Fruit fly (Drosophila melanogaster) whole organism, embryonic: Measurements from ENCODE around the gene SMSr.

Source experiments
- Blimp-1 ChIP-seq: fragments of 200-800 bp; sonication (Bioruptor generic); optimal IDR thresholded peaks from 3 replicates; lab custom pipeline; 2018; ENCODE audit warnings: missing biosample characterization, missing genetic modification characterization, mild to moderate bottlenecking, moderate library complexity, missing genetic modification reagents
- CG10147 ChIP-seq: fragments of 200-800 bp; sonication (Bioruptor generic); optimal IDR thresholded peaks from 2 replicates; lab custom pipeline; 2019; ENCODE audit warnings: missing biosample characterization, mild to moderate bottlenecking, missing genetic modification characterization, moderate library complexity
- CG11456 ChIP-seq: fragments of 200-800 bp; sonication (Bioruptor generic); IDR thresholded peaks from 3 replicates; pipeline ENCODE4 v1.3.6; 2022; ENCODE audit warnings: missing biosample characterization, missing genetic modification characterization
- CG12155 ChIP-seq: fragments of 200-800 bp; sonication (Bioruptor generic); optimal IDR thresholded peaks from 3 replicates; lab custom pipeline; 2016; ENCODE audit warnings: missing biosample characterization, missing genetic modification characterization
- CG12299 ChIP-seq: fragments of 200-800 bp; sonication (Bioruptor generic); optimal IDR thresholded peaks from 2 replicates; lab custom pipeline; 2018; ENCODE audit warnings: missing biosample characterization, mild to moderate bottlenecking, missing genetic modification characterization
- CG13287 ChIP-seq: fragments of 200-800 bp; sonication (Bioruptor generic); IDR thresholded peaks from 2 replicates; pipeline ENCODE4 v1.3.6; 2022; ENCODE audit warnings: missing biosample characterization, missing genetic modification characterization; ENCODE audit not compliant: partially characterized antibody
- CG13624 ChIP-seq: fragments of 200-800 bp; sonication (Bioruptor generic); optimal IDR thresholded peaks from 2 replicates; lab custom pipeline; 2016; ENCODE audit warnings: missing biosample characterization, missing genetic modification characterization
- CG13775 ChIP-seq: fragments of 200-800 bp; sonication (Bioruptor generic); optimal IDR thresholded peaks from 3 replicates; lab custom pipeline; 2017; ENCODE audit warnings: missing biosample characterization, mild to moderate bottlenecking, missing genetic modification characterization
- CG15696 ChIP-seq: fragments of 200-800 bp; sonication (Bioruptor generic); optimal IDR thresholded peaks from 2 replicates; lab custom pipeline; 2019; ENCODE audit warnings: missing biosample characterization, mild to moderate bottlenecking, missing genetic modification characterization, moderate library complexity
- CG1603 ChIP-seq: fragments of 200-800 bp; sonication (Bioruptor generic); optimal IDR thresholded peaks from 2 replicates; lab custom pipeline; 2019; ENCODE audit warnings: missing biosample characterization, mild to moderate bottlenecking, missing genetic modification characterization, moderate library complexity
- CG16863 ChIP-seq: fragments of 200-800 bp; sonication (Bioruptor generic); optimal IDR thresholded peaks from 3 replicates; lab custom pipeline; 2016; ENCODE audit warnings: missing biosample characterization, missing genetic modification characterization
- CG18262 ChIP-seq: fragments of 200-800 bp; optimal IDR thresholded peaks from 3 replicates; lab custom pipeline; 2019; ENCODE audit warnings: missing biosample characterization, mild to moderate bottlenecking, missing genetic modification characterization, moderate library complexity
- CG1832 ChIP-seq: fragments of 200-800 bp; sonication (Bioruptor generic); optimal IDR thresholded peaks from 2 replicates; lab custom pipeline; 2017; ENCODE audit warnings: missing biosample characterization, mild to moderate bottlenecking, missing genetic modification characterization, inconsistent platforms
- CG18764 ChIP-seq: fragments of 200-800 bp; sonication (Bioruptor generic); optimal IDR thresholded peaks from 3 replicates; lab custom pipeline; 2016; ENCODE audit warnings: missing biosample characterization, missing genetic modification characterization
- CG2116 ChIP-seq: fragments of 200-800 bp; sonication (Bioruptor generic); optimal IDR thresholded peaks from 3 replicates; lab custom pipeline; 2018; ENCODE audit warnings: missing biosample characterization, mild to moderate bottlenecking, missing genetic modification characterization
- CG32532 ChIP-seq: fragments of 200-800 bp; sonication (Bioruptor generic); IDR thresholded peaks from 2 replicates; pipeline ENCODE4 v1.3.6; 2022; ENCODE audit warnings: missing biosample characterization, missing genetic modification characterization
- CG32767 ChIP-seq: fragments of 200-800 bp; sonication (Bioruptor generic); IDR thresholded peaks from 2 replicates; pipeline ENCODE4 v1.3.6; 2022; ENCODE audit warnings: missing biosample characterization, missing genetic modification characterization
- CG33213 ChIP-seq: fragments of 200-800 bp; sonication (Bioruptor generic); optimal IDR thresholded peaks from 3 replicates; lab custom pipeline; 2016; ENCODE audit warnings: missing biosample characterization, missing genetic modification characterization
- CG5245 ChIP-seq: fragments of 200-800 bp; sonication (Bioruptor generic); optimal IDR thresholded peaks from 3 replicates; lab custom pipeline; 2016; ENCODE audit warnings: missing biosample characterization, missing genetic modification characterization
- CG5953 ChIP-seq: fragments of 200-800 bp; sonication (Bioruptor generic); IDR thresholded peaks from 2 replicates; pipeline ENCODE4 v1.3.6; 2022; ENCODE audit warnings: missing biosample characterization, missing genetic modification characterization
- CG6654 ChIP-seq: fragments of 200-800 bp; sonication (Bioruptor generic); optimal IDR thresholded peaks from 2 replicates; lab custom pipeline; 2017; ENCODE audit warnings: missing biosample characterization, mild to moderate bottlenecking, missing genetic modification characterization
- CG6813 ChIP-seq: fragments of 200-800 bp; sonication (Bioruptor generic); optimal IDR thresholded peaks from 2 replicates; lab custom pipeline; 2017; ENCODE audit warnings: missing biosample characterization, missing genetic modification characterization, mild to moderate bottlenecking, moderate library complexity, missing genetic modification reagents
- CG7928 ChIP-seq: fragments of 200-800 bp; sonication (Bioruptor generic); optimal IDR thresholded peaks from 2 replicates; lab custom pipeline; 2017; ENCODE audit warnings: missing biosample characterization, mild to moderate bottlenecking, missing genetic modification characterization
- CG9215 ChIP-seq: fragments of 200-800 bp; sonication (Bioruptor generic); IDR thresholded peaks from 2 replicates; pipeline ENCODE4 v1.3.6; 2022; ENCODE audit warnings: missing biosample characterization, missing genetic modification characterization
- CG9727 ChIP-seq: fragments of 200-800 bp; sonication (Bioruptor generic); optimal IDR thresholded peaks from 3 replicates; lab custom pipeline; 2017; ENCODE audit warnings: missing biosample characterization, mild to moderate bottlenecking, missing genetic modification characterization
- CG9817 ChIP-seq: fragments of 200-800 bp; sonication (Bioruptor generic); optimal IDR thresholded peaks from 2 replicates; lab custom pipeline; 2018; ENCODE audit warnings: missing biosample characterization, mild to moderate bottlenecking, missing genetic modification characterization, moderate library complexity
- CG9876 ChIP-seq: fragments of 200-800 bp; sonication (Bioruptor generic); optimal IDR thresholded peaks from 2 replicates; lab custom pipeline; 2016; ENCODE audit warnings: missing biosample characterization, missing genetic modification characterization
- D19B ChIP-seq: fragments of 200-800 bp; sonication (Bioruptor generic); optimal IDR thresholded peaks from 2 replicates; lab custom pipeline; 2017; ENCODE audit warnings: missing biosample characterization, mild to moderate bottlenecking, missing genetic modification characterization
- Doc3 ChIP-seq: fragments of 200-800 bp; sonication (Bioruptor generic); IDR thresholded peaks from 3 replicates; pipeline ENCODE4 v1.3.6; 2022; ENCODE audit warnings: missing biosample characterization, missing genetic modification characterization; ENCODE audit not compliant: partially characterized antibody
- HLH3B ChIP-seq: fragments of 200-800 bp; sonication (Bioruptor generic); IDR thresholded peaks from 2 replicates; pipeline ENCODE4 v1.3.6; 2022; ENCODE audit warnings: missing biosample characterization, missing genetic modification characterization
- Mes4 ChIP-seq: fragments of 200-800 bp; sonication (Bioruptor generic); optimal IDR thresholded peaks from 2 replicates; lab custom pipeline; 2016; ENCODE audit warnings: missing biosample characterization, missing genetic modification characterization
- Poxn ChIP-seq: fragments of 200-800 bp; sonication (Bioruptor generic); IDR thresholded peaks from 2 replicates; pipeline ENCODE4 v1.3.6; 2022; ENCODE audit warnings: missing biosample characterization, missing genetic modification characterization
- Stat92E ChIP-seq, 3 experiments: fragments of >200 bp in 2 of 3; fragments of 200-800 bp in 1 of 3; sonication (Bioruptor generic) in 1 of 3; optimal IDR thresholded peaks; 2 replicates each; lab custom pipeline; 2017 to 2019; ENCODE audit warnings: missing biosample characterization in 3 of 3, missing genetic modification characterization in 3 of 3, mild to moderate bottlenecking in 1 of 3, moderate library complexity in 1 of 3
- ap ChIP-seq: fragments of 200-800 bp; sonication (Bioruptor generic); IDR thresholded peaks from 2 replicates; pipeline ENCODE4 v1.3.6; 2022; ENCODE audit warnings: missing biosample characterization, missing genetic modification characterization
- ash1 ChIP-seq: fragments of 200-800 bp; sonication (Bioruptor generic); optimal IDR thresholded peaks from 2 replicates; lab custom pipeline; 2018; ENCODE audit warnings: missing biosample characterization, mild to moderate bottlenecking, missing genetic modification characterization
- bowl ChIP-seq: fragments of 200-800 bp; sonication (Bioruptor generic); IDR thresholded peaks from 2 replicates; pipeline ENCODE4 v1.3.6; 2022; ENCODE audit warnings: missing biosample characterization, missing genetic modification characterization
- dimm ChIP-seq: fragments of 200-800 bp; sonication (Bioruptor generic); IDR thresholded peaks from 2 replicates; pipeline ENCODE4 v1.3.6; 2022; ENCODE audit warnings: missing biosample characterization, missing genetic modification characterization
- disco-r ChIP-seq: fragments of 200-800 bp; sonication (Bioruptor generic); optimal IDR thresholded peaks from 2 replicates; lab custom pipeline; 2016; ENCODE audit warnings: missing biosample characterization, missing genetic modification characterization
- fd96Cb ChIP-seq: fragments of 200-800 bp; sonication (Bioruptor generic); optimal IDR thresholded peaks from 2 replicates; lab custom pipeline; 2018; ENCODE audit warnings: missing biosample characterization, mild to moderate bottlenecking, missing genetic modification characterization, moderate library complexity
- fru ChIP-seq: fragments of >200 bp; optimal IDR thresholded peaks from 2 replicates; lab custom pipeline; 2017
- gro ChIP-seq: fragments of 200-800 bp; sonication (Bioruptor generic); optimal IDR thresholded peaks from 2 replicates; lab custom pipeline; 2016; ENCODE audit warnings: missing biosample characterization, missing genetic modification characterization
- lab ChIP-seq: fragments of 200-800 bp; sonication (Bioruptor generic); optimal IDR thresholded peaks from 3 replicates; lab custom pipeline; 2017; ENCODE audit warnings: missing biosample characterization, missing genetic modification characterization, mild to moderate bottlenecking, moderate library complexity, missing genetic modification reagents
- luna ChIP-seq: fragments of 200-800 bp; sonication (Bioruptor generic); optimal IDR thresholded peaks from 2 replicates; lab custom pipeline; 2016; ENCODE audit warnings: missing biosample characterization, missing genetic modification characterization
- pho ChIP-seq: fragments of 200-800 bp; sonication (Bioruptor generic); optimal IDR thresholded peaks from 2 replicates; lab custom pipeline; 2016; ENCODE audit warnings: missing biosample characterization, missing genetic modification characterization
- slp2 ChIP-seq: fragments of 200-800 bp; sonication (Bioruptor generic); optimal IDR thresholded peaks from 2 replicates; lab custom pipeline; 2016; ENCODE audit warnings: missing biosample characterization, missing genetic modification characterization
- tin ChIP-seq: fragments of 200-800 bp; sonication (Bioruptor generic); optimal IDR thresholded peaks from 3 replicates; lab custom pipeline; 2016; ENCODE audit warnings: missing biosample characterization, missing genetic modification characterization
- unc-4 ChIP-seq: fragments of 200-800 bp; sonication (Bioruptor generic); IDR thresholded peaks from 2 replicates; pipeline ENCODE4 v1.3.6; 2022; ENCODE audit warnings: missing biosample characterization, missing genetic modification characterization; ENCODE audit not compliant: partially characterized antibody
- vvl ChIP-seq: fragments of 200-800 bp; sonication (Bioruptor generic); IDR thresholded peaks from 2 replicates; pipeline ENCODE4 v1.3.6; 2022; ENCODE audit warnings: missing biosample characterization, missing genetic modification characterization
- wdn ChIP-seq: fragments of 200-800 bp; sonication (Bioruptor generic); IDR thresholded peaks from 2 replicates; pipeline ENCODE4 v1.3.6; 2022; ENCODE audit warnings: missing biosample characterization, missing genetic modification characterization
- wek ChIP-seq: fragments of 200-800 bp; sonication (Bioruptor generic); optimal IDR thresholded peaks from 3 replicates; lab custom pipeline; 2018; ENCODE audit warnings: missing biosample characterization, mild to moderate bottlenecking, missing genetic modification characterization, moderate library complexity
- zfh2 ChIP-seq: fragments of 200-800 bp; sonication (Bioruptor generic); optimal IDR thresholded peaks from 2 replicates; lab custom pipeline; 2016; ENCODE audit warnings: missing biosample characterization, missing genetic modification characterization

Gene SMSr

DNA sequence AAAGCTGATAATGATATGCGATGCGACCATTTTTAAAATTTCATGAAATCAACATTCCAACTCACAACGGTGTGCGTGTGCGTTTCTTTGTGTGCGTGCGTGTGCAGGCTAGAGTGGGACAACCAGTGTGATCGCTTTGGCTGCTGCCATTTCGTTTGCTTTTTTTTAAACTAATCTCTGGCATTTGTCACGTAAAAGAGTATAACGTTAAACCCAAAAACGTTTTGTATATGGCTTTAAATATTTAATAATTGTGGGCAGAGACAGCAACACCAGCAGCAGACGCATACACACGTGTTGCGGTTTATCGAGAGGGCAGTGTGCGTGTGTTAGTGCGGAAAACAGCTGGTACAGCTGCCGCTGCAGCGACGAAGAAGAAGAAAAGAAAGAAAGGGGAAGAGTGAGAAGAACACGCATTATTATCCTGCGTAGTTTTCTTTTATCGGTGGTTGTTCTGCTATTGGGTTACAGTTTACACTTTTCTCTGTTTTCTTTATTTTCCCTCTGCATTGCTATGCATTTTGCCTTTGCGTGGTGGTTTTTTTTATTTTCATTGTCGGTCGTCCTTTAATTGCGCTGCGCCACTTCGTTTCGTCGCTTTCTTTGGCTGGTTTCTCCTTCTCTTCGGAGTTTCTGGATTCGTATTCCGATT is 10.9 kb downstream of the SMSr start (continued):
- no peak for TF ChIP-seq CG9727
- TF ChIP-seq D19B, result no peak
- TF ChIP-seq ap (GFP tag; lab: Robert Waterston, UW), result no peak
- no peak for TF ChIP-seq CG33213
- no peak for TF ChIP-seq CG6813 (GFP tag; lab: Kevin White, UChicago)
- TF ChIP-seq CG6654 (GFP tag; lab: Kevin White, UChicago), result no peak
- TF ChIP-seq Mes4 (GFP tag; lab: Kevin White, UChicago), result no peak
- no peak for TF ChIP-seq fd96Cb (tag; lab: Kevin White, UChicago)
- no peak for TF ChIP-seq slp2 (GFP tag; lab: Kevin White, UChicago)
- TF ChIP-seq CG16863 (GFP tag; lab: Kevin White, UChicago), result no peak
- TF ChIP-seq CG12299 (tag; lab: Kevin White, UChicago), result no peak
- TF ChIP-seq CG12155 (GFP tag; lab: Kevin White, UChicago), result no peak
- peak; percentile 26 for TF ChIP-seq CG1603 (tag; lab: Kevin White, UChicago)
- TF ChIP-seq CG9876, result no peak
- TF ChIP-seq HLH3B (GFP tag; lab: Robert Waterston, UW), result no peak
- no peak for TF ChIP-seq ash1 (GFP tag; lab: Kevin White, UChicago)
- TF ChIP-seq Poxn, result no peak
- TF ChIP-seq fru (lab: Kevin White, UChicago), result no peak
- no peak for TF ChIP-seq CG32532 (GFP tag; lab: Robert Waterston, UW)
- TF ChIP-seq CG5953 (GFP tag; lab: Robert Waterston, UW), result no peak
- TF ChIP-seq gro, result no peak
- no peak for TF ChIP-seq CG5245 (GFP tag; lab: Kevin White, UChicago)
- TF ChIP-seq CG2116 (GFP tag; lab: Kevin White, UChicago), result peak; percentile 31
- peak; percentile 58 for TF ChIP-seq CG1832 (GFP tag; lab: Kevin White, UChicago)
- no peak for TF ChIP-seq Stat92E (GFP tag; optimal IDR thresholded peaks at IDR 0.05; lab: Kevin White, UChicago)
- no peak for TF ChIP-seq CG13624
- no peak for TF ChIP-seq dimm (GFP tag; lab: Robert Waterston, UW)
- no peak for TF ChIP-seq CG9215 (GFP tag; lab: Robert Waterston, UW)
- TF ChIP-seq CG13775 (GFP tag; lab: Kevin White, UChicago), result no peak
- TF ChIP-seq zfh2 (GFP tag; lab: Kevin White, UChicago), result no peak
- TF ChIP-seq disco-r (GFP tag; lab: Kevin White, UChicago), result no peak
- TF ChIP-seq CG9817 (tag; lab: Kevin White, UChicago), result no peak
- no peak for TF ChIP-seq luna (GFP tag; lab: Kevin White, UChicago)
- TF ChIP-seq CG13287 (GFP tag; lab: Robert Waterston, UW), result peak; percentile 21; the same call in 1 of the 2 replicates
- no peak for TF ChIP-seq Doc3 (GFP tag; lab: Robert Waterston, UW)
- peak; percentile 24 for TF ChIP-seq CG15696 (tag; lab: Kevin White, UChicago)
- no peak for TF ChIP-seq CG10147 (GFP tag; lab: Kevin White, UChicago)
- no peak for TF ChIP-seq CG11456 (GFP tag; lab: Robert Waterston, UW)
- TF ChIP-seq lab (GFP tag; lab: Kevin White, UChicago), result peak; percentile 18
- TF ChIP-seq CG32767, result 0 out of 2 replicates have a peak, but pooled peaks have one; percentile 16
- TF ChIP-seq CG7928 (GFP tag; lab: Kevin White, UChicago), result no peak
- no peak for TF ChIP-seq wek (GFP tag; lab: Kevin White, UChicago)
- TF ChIP-seq CG18262 (tag; lab: Kevin White, UChicago), result no peak
- TF ChIP-seq tin (GFP tag; lab: Kevin White, UChicago), result no peak
- TF ChIP-seq wdn (GFP tag; lab: Robert Waterston, UW), result no peak
- no peak for TF ChIP-seq unc-4 (GFP tag; lab: Robert Waterston, UW)
- TF ChIP-seq Blimp-1 (GFP tag; lab: Kevin White, UChicago), result no peak
- TF ChIP-seq pho (GFP tag; lab: Kevin White, UChicago), result no peak
- no peak for TF ChIP-seq CG18764 (GFP tag; lab: Kevin White, UChicago)
- 0 out of 2 replicates have a peak, but pooled peaks have one; percentile 37 for TF ChIP-seq vvl (GFP tag; lab: Robert Waterston, UW)
- no peak for TF ChIP-seq bowl (GFP tag; lab: Robert Waterston, UW)
